Worm (Caenorhabditis elegans) whole organism, L1 larva: ENCODE measurements around the gene srlf-37.

Experiments used
- ama-1 ChIP-seq: fragments of 150-350 bp; optimal IDR thresholded peaks from 2 replicates; lab custom pipeline; 2014
- ceh-82 ChIP-seq, 3 experiments: fragments of 150-350 bp in 1 of 3; sonication (generic microtip) in 2 of 3; optimal IDR thresholded peaks; 2 replicates each; lab custom pipeline; 2014 to 2017; ENCODE audit warnings: missing biosample characterization in 3 of 3, missing genetic modification characterization in 3 of 3
- elt-2 ChIP-seq: sonication (generic microtip); optimal IDR thresholded peaks from 2 replicates; lab custom pipeline; 2016; ENCODE audit warnings: missing genetic modification characterization, mild to moderate bottlenecking, inconsistent platforms, missing compliant biosample characterization, missing genetic modification reagents
- nhr-71 ChIP-seq: sonication (generic microtip); optimal IDR thresholded peaks from 2 replicates; lab custom pipeline; 2016; ENCODE audit warnings: mild to moderate bottlenecking, missing genetic modification characterization, moderate library complexity, missing compliant biosample characterization
- nhr-77 ChIP-seq: fragments of 150-350 bp; optimal IDR thresholded peaks from 2 replicates; lab custom pipeline; 2014; ENCODE audit warnings: missing biosample characterization, missing genetic modification characterization
- sup-37 ChIP-seq: fragments of 200-800 bp; sonication (Bioruptor generic); optimal IDR thresholded peaks from 2 replicates; lab custom pipeline; 2018; ENCODE audit warnings: mild to moderate bottlenecking, missing genetic modification characterization, missing compliant biosample characterization
- unc-130 ChIP-seq: fragments of 150-350 bp; optimal IDR thresholded peaks from 2 replicates; lab custom pipeline; 2017; ENCODE audit warnings: missing biosample characterization, missing genetic modification characterization, inconsistent platforms
- unc-62 ChIP-seq: fragments of 150-350 bp; optimal IDR thresholded peaks from 2 replicates; lab custom pipeline; 2014; ENCODE audit warnings: missing biosample characterization, missing genetic modification reagents, missing genetic modification characterization

- TF ChIP-seq ama-1 (lab: Kevin White, UChicago): no peak
- TF ChIP-seq elt-2: no peak
- TF ChIP-seq nhr-77 (tag; lab: Kevin White, UChicago): no peak
- TF ChIP-seq ceh-82 (tag; optimal IDR thresholded peaks at IDR 0.05; lab: Kevin White, UChicago): no peak
- TF ChIP-seq unc-130 (tag; lab: Kevin White, UChicago): no peak
- no peak for TF ChIP-seq unc-62 (GFP tag; lab: Kevin White, UChicago)
- TF ChIP-seq sup-37 (GFP tag; lab: Kevin White, UChicago): no peak
- no peak for TF ChIP-seq nhr-71
Measured at ce11 chrV:626321-626720, 22.3 kb upstream of the srlf-37 start, which contains the start of gene F48G7.7.
